Fruit fly (Drosophila melanogaster) whole organism, adult: ENCODE measurements around the gene CG7156.

Experiments used
- CG11617 ChIP-seq: fragments of 200-800 bp; sonication (Bioruptor generic); optimal IDR thresholded peaks from 2 replicates; lab custom pipeline; 2017; ENCODE audit warnings: mild to moderate bottlenecking, missing biosample characterization, missing genetic modification reagents, missing genetic modification characterization
- CG12768 ChIP-seq: fragments of 200-800 bp; sonication (Bioruptor generic); optimal IDR thresholded peaks from 2 replicates; lab custom pipeline; 2017; ENCODE audit warnings: missing biosample characterization, missing genetic modification characterization, mild to moderate bottlenecking, moderate library complexity, missing genetic modification reagents
- CG14711 ChIP-seq: fragments of 200-800 bp; sonication (Bioruptor generic); optimal IDR thresholded peaks from 2 replicates; lab custom pipeline; 2018; ENCODE audit warnings: missing biosample characterization, mild to moderate bottlenecking, missing genetic modification characterization, moderate library complexity
- CG1620 ChIP-seq: fragments of 200-800 bp; sonication (Bioruptor generic); optimal IDR thresholded peaks from 2 replicates; lab custom pipeline; 2016; ENCODE audit warnings: missing biosample characterization, missing genetic modification characterization
- CG33017 ChIP-seq: fragments of 200-800 bp; sonication (Bioruptor generic); optimal IDR thresholded peaks from 2 replicates; lab custom pipeline; 2018; ENCODE audit warnings: missing biosample characterization, mild to moderate bottlenecking, missing genetic modification characterization, moderate library complexity
- CG5204 ChIP-seq: fragments of 200-800 bp; sonication (Bioruptor generic); optimal IDR thresholded peaks from 2 replicates; lab custom pipeline; 2016; ENCODE audit warnings: missing biosample characterization, missing genetic modification characterization
- CG7045 ChIP-seq: fragments of 200-800 bp; sonication (Bioruptor generic); optimal IDR thresholded peaks from 2 replicates; lab custom pipeline; 2017; ENCODE audit warnings: missing biosample characterization, mild to moderate bottlenecking, missing genetic modification characterization
- CG7101 ChIP-seq: fragments of 200-800 bp; sonication (Bioruptor generic); optimal IDR thresholded peaks from 2 replicates; lab custom pipeline; 2018; ENCODE audit warnings: missing biosample characterization, mild to moderate bottlenecking, missing genetic modification characterization, moderate library complexity
- Clk ChIP-seq: fragments of 200-800 bp; sonication (Bioruptor generic); optimal IDR thresholded peaks from 2 replicates; lab custom pipeline; 2017; ENCODE audit warnings: missing biosample characterization, missing genetic modification characterization
- Crg-1 ChIP-seq: fragments of 200-800 bp; sonication (Bioruptor generic); optimal IDR thresholded peaks from 2 replicates; lab custom pipeline; 2016; ENCODE audit warnings: missing biosample characterization, missing genetic modification characterization
- Hr96 ChIP-seq: fragments of 200-800 bp; sonication (Bioruptor generic); optimal IDR thresholded peaks from 2 replicates; lab custom pipeline; 2016; ENCODE audit warnings: missing biosample characterization, missing genetic modification characterization
- Mnt ChIP-seq: fragments of 200-800 bp; sonication (Bioruptor generic); optimal IDR thresholded peaks from 2 replicates; lab custom pipeline; 2016; ENCODE audit warnings: missing biosample characterization, mild to moderate bottlenecking, missing genetic modification characterization
- bab1 ChIP-seq: fragments of 200-800 bp; sonication (Bioruptor generic); optimal IDR thresholded peaks from 3 replicates; lab custom pipeline; 2019; ENCODE audit warnings: missing biosample characterization, mild to moderate bottlenecking, missing genetic modification characterization, moderate library complexity
- cic ChIP-seq: fragments of 200-800 bp; sonication (Bioruptor generic); optimal IDR thresholded peaks from 2 replicates; lab custom pipeline; 2017; ENCODE audit warnings: missing biosample characterization, mild to moderate bottlenecking, missing genetic modification characterization, moderate library complexity
- cnc ChIP-seq, 2 experiments: fragments of >200 bp; optimal IDR thresholded peaks; 2 replicates each; lab custom pipeline; 2017
- kay ChIP-seq: fragments of 200-800 bp; sonication (Bioruptor generic); peaks from one replicate; lab custom pipeline; 2016; ENCODE audit warnings: missing biosample characterization, missing genetic modification characterization, borderline replicate concordance
- ovo ChIP-seq: fragments of 200-800 bp; sonication (Bioruptor generic); optimal IDR thresholded peaks from 2 replicates; lab custom pipeline; 2016; ENCODE audit warnings: missing biosample characterization, missing genetic modification characterization
- pad ChIP-seq: fragments of 200-800 bp; sonication (Bioruptor generic); optimal IDR thresholded peaks from 3 replicates; lab custom pipeline; 2017; ENCODE audit warnings: missing biosample characterization, missing genetic modification characterization, mild to moderate bottlenecking, moderate library complexity, missing genetic modification reagents
- tj ChIP-seq: fragments of 200-800 bp; sonication (Bioruptor generic); optimal IDR thresholded peaks from 3 replicates; lab custom pipeline; 2017; ENCODE audit warnings: missing biosample characterization, mild to moderate bottlenecking, missing genetic modification characterization, moderate library complexity
- toe ChIP-seq: fragments of 200-800 bp; sonication (Bioruptor generic); optimal IDR thresholded peaks from 2 replicates; lab custom pipeline; 2016; ENCODE audit warnings: missing biosample characterization, missing genetic modification characterization

Gene CG7156

dm6 chr3R:18277406-18277805, 35.4 kb upstream of the CG7156 start:
- no peak for TF ChIP-seq Mnt (GFP tag; lab: Kevin White, UChicago)
- no peak for TF ChIP-seq kay (GFP tag; lab: Kevin White, UChicago)
- no peak for TF ChIP-seq CG11617
- no peak for TF ChIP-seq CG12768
- no peak for TF ChIP-seq Clk (GFP tag; lab: Kevin White, UChicago)
- no peak for TF ChIP-seq CG7101 (tag; lab: Kevin White, UChicago)
- no peak for TF ChIP-seq cnc (optimal IDR thresholded peaks at IDR 0.05; lab: Kevin White, UChicago)
- no peak for TF ChIP-seq Crg-1
- no peak for TF ChIP-seq cic (GFP tag; lab: Kevin White, UChicago)
- TF ChIP-seq Hr96: no peak
- no peak for TF ChIP-seq CG33017 (tag; lab: Kevin White, UChicago)

- TF ChIP-seq CG7101 (tag; lab: Kevin White, UChicago) (no peak), Mnt (GFP tag; lab: Kevin White, UChicago) (no peak), CG12768 (no peak), Crg-1 (no peak), CG14711 (tag; lab: Kevin White, UChicago) (no peak), bab1 (GFP tag; lab: Kevin White, UChicago) (no peak), pad (GFP tag; lab: Kevin White, UChicago) (no peak), toe (GFP tag; lab: Kevin White, UChicago) (no peak), cic (GFP tag; lab: Kevin White, UChicago) (no peak), CG5204 (GFP tag; lab: Kevin White, UChicago) (no peak)
Observed at dm6 chr3R:18276688-18277087, 34.7 kb upstream of the CG7156 start.

dm6 chr3R:18275113-18275782, 33.3 kb upstream of the CG7156 start:
- TF ChIP-seq Hr96 (no peak), CG14711 (tag; lab: Kevin White, UChicago) (peak; percentile 39), kay (GFP tag; lab: Kevin White, UChicago) (no peak), bab1 (GFP tag; lab: Kevin White, UChicago) (peak; percentile 13), CG1620 (GFP tag; lab: Kevin White, UChicago) (no peak), cic (GFP tag; lab: Kevin White, UChicago) (no peak), Mnt (GFP tag; lab: Kevin White, UChicago) (no peak), tj (GFP tag; lab: Kevin White, UChicago) (no peak), cnc (optimal IDR thresholded peaks at IDR 0.05; lab: Kevin White, UChicago) (no peak), CG5204 (GFP tag; lab: Kevin White, UChicago) (no peak), pad (GFP tag; lab: Kevin White, UChicago) (no peak), CG11617 (peak; percentile 69), toe (GFP tag; lab: Kevin White, UChicago) (no peak), CG12768 (no peak), CG7045 (no peak), Crg-1 (no peak), CG33017 (tag; lab: Kevin White, UChicago) (peak; percentile 81), Clk (GFP tag; lab: Kevin White, UChicago) (no peak), ovo (GFP tag; lab: Kevin White, UChicago) (no peak), CG7101 (tag; lab: Kevin White, UChicago) (peak; percentile 45)

- TF ChIP-seq CG1620 (GFP tag; lab: Kevin White, UChicago) (peak; percentile 66), Mnt (GFP tag; lab: Kevin White, UChicago) (peak; percentile 66), Clk (GFP tag; lab: Kevin White, UChicago) (peak; percentile 33), Crg-1 (peak; percentile 55), cic (GFP tag; lab: Kevin White, UChicago) (peak; percentile 5), CG7045 (peak; percentile 33), kay (GFP tag; lab: Kevin White, UChicago) (no peak), CG7101 (tag; lab: Kevin White, UChicago) (peak; percentile 33), ovo (GFP tag; lab: Kevin White, UChicago) (peak; percentile 41), Hr96 (peak; percentile 67), CG33017 (tag; lab: Kevin White, UChicago) (peak; percentile 53), CG11617 (peak; percentile 6), tj (GFP tag; lab: Kevin White, UChicago) (peak; percentile 14), CG12768 (peak; percentile 12), cnc (optimal IDR thresholded peaks at IDR 0.05; lab: Kevin White, UChicago) (no peak), bab1 (GFP tag; lab: Kevin White, UChicago) (no peak), CG14711 (tag; lab: Kevin White, UChicago) (peak; percentile 47), CG5204 (GFP tag; lab: Kevin White, UChicago) (no peak), pad (GFP tag; lab: Kevin White, UChicago) (peak; percentile 13)
Observed at dm6 chr3R:18274328-18275098, 32.6 kb upstream of the CG7156 start, which contains the start of the genes Vps39 and eIF1A. TSS of gene Vps39 (minus strand) at chr3R:18274446. TSS of gene eIF1A (plus strand) at chr3R:18274665.

dm6 chr3R:18269744-18270348, 27.9 kb upstream of the CG7156 start:
- TF ChIP-seq bab1 (GFP tag; lab: Kevin White, UChicago): no peak
- no peak for TF ChIP-seq Crg-1
- TF ChIP-seq CG7101 (tag; lab: Kevin White, UChicago): no peak
